Fruit fly (Drosophila melanogaster): ENCODE measurements around the gene RpL10Aa.

DNA sequence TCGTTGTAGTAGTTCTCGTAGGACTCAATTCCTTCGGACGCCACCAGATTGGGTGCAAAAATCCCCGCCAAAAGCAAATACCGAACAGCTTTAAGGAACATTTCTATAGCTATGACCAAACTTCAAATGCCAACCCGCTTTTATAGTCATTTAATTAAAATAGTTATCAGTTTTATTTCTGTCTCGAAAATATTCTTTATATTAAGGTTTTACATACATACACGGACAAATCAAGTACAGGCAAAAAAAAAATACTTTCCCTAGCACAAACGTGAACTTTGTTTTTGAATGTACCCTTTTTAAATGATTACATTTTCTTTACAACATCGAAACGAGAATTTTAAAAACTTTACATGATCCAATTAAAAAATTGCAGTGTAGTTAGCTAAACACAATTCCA is 42.0 kb downstream of the RpL10Aa start, which contains the start of gene CG6974:
- TF ChIP-seq CG32121 (GFP tag; IDR thresholded peaks at IDR 0.05) (no peak), CG4496 (GFP tag; IDR thresholded peaks at IDR 0.05) (no peak), Pif1B (GFP tag; optimal IDR thresholded peaks at IDR 0.05) (no peak), Snoo (tag; optimal IDR thresholded peaks at IDR 0.05) (no peak), CG17806 (tag; optimal IDR thresholded peaks at IDR 0.05) (no peak), Ets98B (GFP tag; IDR thresholded peaks at IDR 0.05) (no peak), EcR (GFP tag; optimal IDR thresholded peaks at IDR 0.05) (no peak), CG8301 (tag; optimal IDR thresholded peaks at IDR 0.05) (no peak), gl (tag; optimal IDR thresholded peaks at IDR 0.05) (no peak), rn (GFP tag; IDR thresholded peaks at IDR 0.05) (no peak), CG10348 (GFP tag; IDR thresholded peaks at IDR 0.05) (no peak), CG12605 (GFP tag; IDR thresholded peaks at IDR 0.05) (no peak), CG8159 (tag; optimal IDR thresholded peaks at IDR 0.05) (no peak)
